Fruit fly (Drosophila melanogaster) whole organism, embryonic: Measurements from ENCODE around the gene PIG-U.

Experiments used
- Atf6 ChIP-seq: fragments of 200-800 bp; sonication (Bioruptor generic); IDR thresholded peaks from 2 replicates; pipeline ENCODE4 v1.3.6; 2022; ENCODE audit warnings: missing biosample characterization, missing genetic modification characterization
- B-H1 ChIP-seq: fragments of 200-800 bp; sonication (Bioruptor generic); IDR thresholded peaks from 3 replicates; pipeline ENCODE4 v1.3.6; 2022; ENCODE audit warnings: missing biosample characterization, missing genetic modification characterization
- CG10209 ChIP-seq: fragments of 200-800 bp; sonication (Bioruptor generic); optimal IDR thresholded peaks from 3 replicates; lab custom pipeline; 2017; ENCODE audit warnings: missing biosample characterization, mild to moderate bottlenecking, missing genetic modification characterization, missing genetic modification reagents
- CG11247 ChIP-seq: fragments of 200-800 bp; sonication (Bioruptor generic); IDR thresholded peaks from 2 replicates; pipeline ENCODE4 v1.3.6; 2022; ENCODE audit warnings: missing biosample characterization, missing genetic modification characterization
- CG11723 ChIP-seq: fragments of 200-800 bp; sonication (Bioruptor generic); optimal IDR thresholded peaks from 2 replicates; lab custom pipeline; 2017; ENCODE audit warnings: missing biosample characterization, mild to moderate bottlenecking, missing genetic modification characterization
- CG13775 ChIP-seq: fragments of 200-800 bp; sonication (Bioruptor generic); optimal IDR thresholded peaks from 3 replicates; lab custom pipeline; 2017; ENCODE audit warnings: missing biosample characterization, mild to moderate bottlenecking, missing genetic modification characterization
- CG15269 ChIP-seq: fragments of 200-800 bp; sonication (Bioruptor generic); optimal IDR thresholded peaks from 2 replicates; lab custom pipeline; 2018; ENCODE audit warnings: missing biosample characterization, mild to moderate bottlenecking, missing genetic modification characterization, moderate library complexity
- CG15514 ChIP-seq: fragments of 200-800 bp; sonication (Bioruptor generic); optimal IDR thresholded peaks from 3 replicates; lab custom pipeline; 2017; ENCODE audit warnings: missing biosample characterization, missing genetic modification characterization, mild to moderate bottlenecking, moderate library complexity, missing genetic modification reagents
- CG17802 ChIP-seq: fragments of 200-800 bp; sonication (Bioruptor generic); optimal IDR thresholded peaks from 2 replicates; lab custom pipeline; 2018; ENCODE audit warnings: missing biosample characterization, mild to moderate bottlenecking, missing genetic modification characterization, moderate library complexity
- CG1792 ChIP-seq: fragments of 200-800 bp; sonication (Bioruptor generic); optimal IDR thresholded peaks from 2 replicates; lab custom pipeline; 2016; ENCODE audit warnings: missing biosample characterization, missing genetic modification characterization
- CG2712 ChIP-seq: fragments of 200-800 bp; optimal IDR thresholded peaks from 3 replicates; lab custom pipeline; 2019; ENCODE audit warnings: missing biosample characterization, mild to moderate bottlenecking, missing genetic modification characterization, moderate library complexity
- CG2889 ChIP-seq: fragments of 200-800 bp; sonication (Bioruptor generic); IDR thresholded peaks from 3 replicates; pipeline ENCODE4 v1.3.6; 2022; ENCODE audit warnings: missing biosample characterization, missing genetic modification characterization
- CG32532 ChIP-seq: fragments of 200-800 bp; sonication (Bioruptor generic); IDR thresholded peaks from 2 replicates; pipeline ENCODE4 v1.3.6; 2022; ENCODE audit warnings: missing biosample characterization, missing genetic modification characterization
- CG3281 ChIP-seq: fragments of 200-800 bp; sonication (Bioruptor generic); optimal IDR thresholded peaks from 3 replicates; lab custom pipeline; 2017; ENCODE audit warnings: missing biosample characterization, mild to moderate bottlenecking, missing genetic modification characterization
- CG33557 ChIP-seq: fragments of 200-800 bp; sonication (Bioruptor generic); optimal IDR thresholded peaks from 2 replicates; lab custom pipeline; 2019; ENCODE audit warnings: missing biosample characterization, mild to moderate bottlenecking, missing genetic modification characterization, moderate library complexity
- CG34422 ChIP-seq: fragments of 200-800 bp; sonication (Bioruptor generic); IDR thresholded peaks from 3 replicates; pipeline ENCODE4 v1.3.6; 2022; ENCODE audit warnings: missing biosample characterization, missing genetic modification characterization
- CG4707 ChIP-seq: fragments of 200-800 bp; sonication (Bioruptor generic); optimal IDR thresholded peaks from 2 replicates; lab custom pipeline; 2018; ENCODE audit warnings: missing biosample characterization, mild to moderate bottlenecking, missing genetic modification characterization, moderate library complexity
- CG6175 ChIP-seq: fragments of 200-800 bp; sonication (Bioruptor generic); IDR thresholded peaks from 3 replicates; pipeline ENCODE4 v1.3.6; 2022; ENCODE audit warnings: missing biosample characterization, missing genetic modification characterization
- CG8765 ChIP-seq: fragments of 200-800 bp; sonication (Bioruptor generic); IDR thresholded peaks from 2 replicates; pipeline ENCODE4 v1.3.6; 2022; ENCODE audit warnings: missing biosample characterization, missing genetic modification characterization
- D19A ChIP-seq: fragments of 200-800 bp; optimal IDR thresholded peaks from 3 replicates; lab custom pipeline; 2019; ENCODE audit warnings: missing biosample characterization, mild to moderate bottlenecking, missing genetic modification characterization, moderate library complexity
- E2f2 ChIP-seq: fragments of 200-800 bp; sonication (Bioruptor generic); IDR thresholded peaks from 2 replicates; pipeline ENCODE4 v1.3.6; 2022; ENCODE audit warnings: missing biosample characterization, missing genetic modification characterization
- Eip74EF ChIP-seq, 2 experiments: fragments of 200-800 bp in 1 of 2; fragments of >200 bp in 1 of 2; sonication (Bioruptor generic) in 1 of 2; optimal IDR thresholded peaks; 2 replicates each; lab custom pipeline; 2017 to 2019; ENCODE audit warnings: missing biosample characterization in 2 of 2, missing genetic modification characterization in 2 of 2, mild to moderate bottlenecking in 1 of 2, moderate library complexity in 1 of 2
- Gsc ChIP-seq: fragments of 200-800 bp; sonication (Bioruptor generic); IDR thresholded peaks from 2 replicates; pipeline ENCODE4 v1.3.6; 2022; ENCODE audit warnings: missing biosample characterization, missing genetic modification characterization
- H2.0 ChIP-seq: fragments of 200-800 bp; sonication (Bioruptor generic); IDR thresholded peaks from 2 replicates; pipeline ENCODE4 v1.3.6; 2022; ENCODE audit warnings: missing biosample characterization, missing genetic modification characterization
- HLHmδ ChIP-seq: fragments of 200-800 bp; sonication (Bioruptor generic); optimal IDR thresholded peaks from 2 replicates; lab custom pipeline; 2018; ENCODE audit warnings: missing biosample characterization, mild to moderate bottlenecking, missing genetic modification characterization, moderate library complexity
- MTF-1 ChIP-seq: fragments of 200-800 bp; sonication (Bioruptor generic); optimal IDR thresholded peaks from 2 replicates; lab custom pipeline; 2018; ENCODE audit warnings: missing biosample characterization, mild to moderate bottlenecking, missing genetic modification characterization, borderline replicate concordance
- Med ChIP-seq: fragments of 200-800 bp; sonication (Bioruptor generic); peaks from one replicate; lab custom pipeline; 2016; ENCODE audit warnings: missing biosample characterization, missing genetic modification characterization, mild to moderate bottlenecking, inconsistent platforms, moderate library complexity
- Meics ChIP-seq: fragments of 200-800 bp; sonication (Bioruptor generic); optimal IDR thresholded peaks from 2 replicates; lab custom pipeline; 2017; ENCODE audit warnings: missing biosample characterization, mild to moderate bottlenecking, missing genetic modification characterization
- NC2β ChIP-seq: fragments of 200-800 bp; sonication (Bioruptor generic); optimal IDR thresholded peaks from 2 replicates; lab custom pipeline; 2016; ENCODE audit warnings: missing biosample characterization, missing genetic modification characterization
- Rfx ChIP-seq: fragments of 200-800 bp; sonication (Bioruptor generic); IDR thresholded peaks from 2 replicates; pipeline ENCODE4 v1.3.6; 2022; ENCODE audit warnings: missing biosample characterization, missing genetic modification characterization
- Six4 ChIP-seq: fragments of 200-800 bp; sonication (Bioruptor generic); optimal IDR thresholded peaks from 2 replicates; lab custom pipeline; 2016; ENCODE audit warnings: missing biosample characterization, missing genetic modification characterization
- ase ChIP-seq: fragments of 200-800 bp; sonication (Bioruptor generic); IDR thresholded peaks from 3 replicates; pipeline ENCODE4 v1.3.6; 2022; ENCODE audit warnings: missing biosample characterization, missing genetic modification characterization
- bsh ChIP-seq, 2 experiments: fragments of 200-800 bp; sonication (Bioruptor generic); optimal IDR thresholded peaks; 2 replicates each; lab custom pipeline; 2017 to 2018; ENCODE audit warnings: mild to moderate bottlenecking in 2 of 2, missing biosample characterization in 2 of 2, missing genetic modification characterization in 2 of 2, moderate library complexity in 1 of 2
- ems ChIP-seq: fragments of 200-800 bp; sonication (Bioruptor generic); optimal IDR thresholded peaks from 3 replicates; lab custom pipeline; 2016; ENCODE audit warnings: missing biosample characterization, missing genetic modification characterization
- hkb ChIP-seq, 2 experiments: fragments of 200-800 bp in 1 of 2; fragments of >200 bp in 1 of 2; sonication (Bioruptor generic) in 1 of 2; IDR thresholded peaks in 1 of 2; optimal IDR thresholded peaks in 1 of 2; 2 replicates each; pipeline versions ENCODE4 v1.3.6 to Lab custom; 2017 to 2022; ENCODE audit warnings: missing biosample characterization in 1 of 2, missing genetic modification characterization in 1 of 2
- jing ChIP-seq: fragments of 200-800 bp; sonication (Bioruptor generic); optimal IDR thresholded peaks from 2 replicates; lab custom pipeline; 2018; ENCODE audit warnings: missing biosample characterization, mild to moderate bottlenecking, missing genetic modification characterization
- lov ChIP-seq, 2 experiments: fragments of 200-800 bp in 1 of 2; fragments of >200 bp in 1 of 2; sonication (Bioruptor generic) in 1 of 2; IDR thresholded peaks in 1 of 2; optimal IDR thresholded peaks in 1 of 2; 2 replicates in 1 of 2; 3 replicates in 1 of 2; pipeline versions ENCODE4 v1.3.6 to Lab custom; 2017 to 2022; ENCODE audit warnings: missing biosample characterization in 1 of 2, missing genetic modification characterization in 1 of 2
- nmo ChIP-seq: fragments of 200-800 bp; sonication (Bioruptor generic); optimal IDR thresholded peaks from 2 replicates; lab custom pipeline; 2018; ENCODE audit warnings: missing biosample characterization, mild to moderate bottlenecking, missing genetic modification characterization, moderate library complexity
- phol ChIP-seq: fragments of 200-800 bp; sonication (Bioruptor generic); optimal IDR thresholded peaks from 3 replicates; lab custom pipeline; 2018; ENCODE audit warnings: missing biosample characterization, mild to moderate bottlenecking, missing genetic modification characterization, moderate library complexity
- ranshi ChIP-seq: fragments of 200-800 bp; sonication (Bioruptor generic); IDR thresholded peaks from 2 replicates; pipeline ENCODE4 v1.3.6; 2022; ENCODE audit warnings: missing biosample characterization, missing genetic modification characterization
- sd ChIP-seq: fragments of 200-800 bp; sonication (Bioruptor generic); optimal IDR thresholded peaks from 3 replicates; lab custom pipeline; 2018; ENCODE audit warnings: missing biosample characterization, mild to moderate bottlenecking, missing genetic modification characterization, moderate library complexity
- sens ChIP-seq: fragments of 200-800 bp; sonication (Bioruptor generic); peaks from one replicate; lab custom pipeline; 2016; ENCODE audit warnings: missing biosample characterization, missing genetic modification characterization
- seq ChIP-seq: fragments of 200-800 bp; sonication (Bioruptor generic); IDR thresholded peaks from 2 replicates; pipeline ENCODE4 v1.3.6; 2022; ENCODE audit warnings: missing biosample characterization, missing genetic modification characterization
- ssp ChIP-seq: fragments of 200-800 bp; sonication (Bioruptor generic); IDR thresholded peaks from 2 replicates; pipeline ENCODE4 v1.3.6; 2022; ENCODE audit warnings: missing biosample characterization, missing genetic modification characterization
- usp ChIP-seq: fragments of >200 bp; optimal IDR thresholded peaks from 2 replicates; lab custom pipeline; 2017; ENCODE audit warnings: missing biosample characterization, missing genetic modification characterization
- wdn ChIP-seq: fragments of 200-800 bp; sonication (Bioruptor generic); IDR thresholded peaks from 2 replicates; pipeline ENCODE4 v1.3.6; 2022; ENCODE audit warnings: missing biosample characterization, missing genetic modification characterization
- wor ChIP-seq: fragments of 200-800 bp; sonication (Bioruptor generic); IDR thresholded peaks from 2 replicates; pipeline ENCODE4 v1.3.6; 2022; ENCODE audit warnings: missing biosample characterization, missing genetic modification characterization
- zen ChIP-seq: fragments of 200-800 bp; sonication (Bioruptor generic); optimal IDR thresholded peaks from 3 replicates; lab custom pipeline; 2018; ENCODE audit warnings: missing biosample characterization, mild to moderate bottlenecking, missing genetic modification characterization, moderate library complexity
- zfh1 ChIP-seq: fragments of 200-800 bp; sonication (Bioruptor generic); IDR thresholded peaks from 3 replicates; pipeline ENCODE4 v1.3.6; 2022; ENCODE audit warnings: missing biosample characterization, missing genetic modification characterization

Gene PIG-U

dm6 chr2L:8473448-8473847, 41.4 kb upstream of the PIG-U start (continued):
- TF ChIP-seq ranshi (GFP tag; lab: Robert Waterston, UW) (peak; percentile 30; the same call in 1 of the 2 replicates), H2.0 (GFP tag; lab: Robert Waterston, UW) (peak; percentile 51; the same call in 1 of the 2 replicates), bsh (GFP tag; optimal IDR thresholded peaks at IDR 0.05; lab: Kevin White, UChicago) (peak; percentile 65 to 83), Rfx (GFP tag; lab: Robert Waterston, UW) (peak; percentile 61), CG8765 (GFP tag; lab: Robert Waterston, UW) (peak; percentile 37; the same call in 1 of the 2 replicates), ase (peak; percentile 57; the same call in 1 of the 3 replicates), CG33557 (GFP tag; lab: Kevin White, UChicago) (peak; percentile 33), nmo (peak; percentile 62), CG3281 (peak; percentile 45), wor (peak; percentile 12; the same call in 1 of the 2 replicates), Six4 (GFP tag; lab: Kevin White, UChicago) (peak; percentile 8), CG32532 (GFP tag; lab: Robert Waterston, UW) (peak; percentile 48), zen (tag; lab: Kevin White, UChicago) (peak; percentile 6), CG11723 (peak; percentile 25), CG15514 (GFP tag; lab: Kevin White, UChicago) (peak; percentile 40), lov (optimal IDR thresholded peaks at IDR 0.05; lab: Kevin White, UChicago) (no peak), lov (GFP tag; IDR thresholded peaks at IDR 0.05; lab: Robert Waterston, UW) (peak; percentile 76; the same call in 2 of the 3 replicates), CG10209 (GFP tag; lab: Kevin White, UChicago) (peak; percentile 25), CG17802 (tag; lab: Kevin White, UChicago) (peak; percentile 46), Med (peak; percentile 89), zfh1 (peak; percentile 79), sd (tag; lab: Kevin White, UChicago) (no peak), CG13775 (peak; percentile 22), CG11247 (GFP tag; lab: Robert Waterston, UW) (peak; percentile 34), E2f2 (GFP tag; lab: Robert Waterston, UW) (peak; percentile 30; the same call in 1 of the 2 replicates), usp (GFP tag; lab: Kevin White, UChicago) (no peak), seq (GFP tag; lab: Robert Waterston, UW) (0 out of 2 replicates have a peak, but pooled peaks have one; percentile 59), jing (GFP tag; lab: Kevin White, UChicago) (peak; percentile 18), D19A (tag; lab: Kevin White, UChicago) (peak; percentile 6), wdn (no peak), Eip74EF (GFP tag; optimal IDR thresholded peaks at IDR 0.05; lab: Kevin White, UChicago) (peak in 1 of 2 experiments; percentile 30), CG34422 (peak; percentile 59; the same call in 2 of the 3 replicates), CG15269 (no peak), ems (peak; percentile 4), MTF-1 (GFP tag; lab: Kevin White, UChicago) (no peak), hkb (optimal IDR thresholded peaks at IDR 0.05; lab: Kevin White, UChicago) (no peak), hkb (GFP tag; IDR thresholded peaks at IDR 0.05; lab: Robert Waterston, UW) (peak; percentile 60), CG2712 (tag; lab: Kevin White, UChicago) (peak; percentile 71), CG4707 (no peak), Atf6 (GFP tag; lab: Robert Waterston, UW) (peak; percentile 55), phol (tag; lab: Kevin White, UChicago) (peak; percentile 67), Meics (GFP tag; lab: Kevin White, UChicago) (peak; percentile 54), sens (GFP tag; lab: Kevin White, UChicago) (peak; percentile 80), CG6175 (no peak), B-H1 (peak; percentile 18; the same call in 1 of the 3 replicates), HLHmδ (GFP tag; lab: Kevin White, UChicago) (no peak), CG1792 (GFP tag; lab: Kevin White, UChicago) (peak; percentile 21), Gsc (GFP tag; lab: Robert Waterston, UW) (0 out of 2 replicates have a peak, but pooled peaks have one; percentile 20), NC2β (no peak), CG2889 (GFP tag; lab: Robert Waterston, UW) (peak; percentile 49; the same call in 1 of the 3 replicates), ssp (GFP tag; lab: Robert Waterston, UW) (peak; percentile 45; the same call in 1 of the 2 replicates)
